Worm (Caenorhabditis elegans): Measurements from ENCODE around the gene rom-3.
A peak's percentile ranks its signal among the peaks of the same experiment; 100 is the strongest.

Gene rom-3

ce11 chrIV:16988397-16988796, 18.1 kb upstream of the rom-3 start, which contains the start of gene nccd-1:
Gene nccd-1 (plus strand): TSS chrIV:16988697.
- TF ChIP-seq sdz-12 (GFP tag; optimal IDR thresholded peaks at IDR 0.05) (no peak), lin-38 (GFP tag; IDR thresholded peaks at IDR 0.05) (no peak), lin-13 (GFP tag; optimal IDR thresholded peaks at IDR 0.05) (no peak), madf-5 (GFP tag; IDR thresholded peaks at IDR 0.05) (no peak), pha-4 (GFP tag; IDR thresholded peaks at IDR 0.05) (no peak), pha-4 (tag; optimal IDR thresholded peaks at IDR 0.05) (no peak), ztf-11 (tag; optimal IDR thresholded peaks at IDR 0.05) (no peak), dmd-9 (GFP tag; IDR thresholded peaks at IDR 0.05) (no peak), F44E2.7 (GFP tag; IDR thresholded peaks at IDR 0.05) (no peak), pqm-1 (tag; optimal IDR thresholded peaks at IDR 0.05) (no peak), php-3 (GFP tag; IDR thresholded peaks at IDR 0.05) (no peak), ama-1 (optimal IDR thresholded peaks at IDR 0.05) (no peak), nhr-41 (GFP tag; IDR thresholded peaks at IDR 0.05) (no peak), lin-39 (tag; optimal IDR thresholded peaks at IDR 0.05) (no peak), lin-29 (GFP tag; IDR thresholded peaks at IDR 0.05) (no peak), dmd-6 (GFP tag; IDR thresholded peaks at IDR 0.05) (no peak)

- no peak for TF ChIP-seq ZK337.2 (GFP tag; IDR thresholded peaks at IDR 0.05)
- no peak for TF ChIP-seq snpc-4 (tag; optimal IDR thresholded peaks at IDR 0.05)
- TF ChIP-seq egl-43 (GFP tag; IDR thresholded peaks at IDR 0.05): 0 out of 2 replicates have a peak, but pooled peaks have one; percentile 48
- TF ChIP-seq fos-1 (tag; optimal IDR thresholded peaks at IDR 0.05): no peak
- no peak for TF ChIP-seq zip-11 (GFP tag; IDR thresholded peaks at IDR 0.05)
- no peak for TF ChIP-seq tag-97 (GFP tag; IDR thresholded peaks at IDR 0.05)
- TF ChIP-seq ces-1 (GFP tag; optimal IDR thresholded peaks at IDR 0.05): no peak
- TF ChIP-seq spr-1 (tag; optimal IDR thresholded peaks at IDR 0.05): no peak
- TF ChIP-seq jun-1 (tag; optimal IDR thresholded peaks at IDR 0.05): no peak
- no peak for TF ChIP-seq cey-2 (tag; optimal IDR thresholded peaks at IDR 0.05; ENCODE audit: borderline replicate concordance, insufficient read depth)
- no peak for TF ChIP-seq nhr-102 (tag; optimal IDR thresholded peaks at IDR 0.05)
- no peak for TF ChIP-seq mxl-2 (GFP tag; conservative IDR thresholded peaks at IDR 0.05)
- TF ChIP-seq ztf-11 (tag; optimal IDR thresholded peaks at IDR 0.05): no peak
- TF ChIP-seq set-16 (GFP tag; IDR thresholded peaks at IDR 0.05): peak; percentile 93
- TF ChIP-seq attf-4 (tag; optimal IDR thresholded peaks at IDR 0.05): no peak
- TF ChIP-seq ceh-62 (tag; optimal IDR thresholded peaks at IDR 0.05): no peak
- TF ChIP-seq dve-1 (tag; optimal IDR thresholded peaks at IDR 0.05; ENCODE audit: insufficient read depth): no peak
- TF ChIP-seq D1046.2 (GFP tag; IDR thresholded peaks at IDR 0.05): no peak
- TF ChIP-seq ZK546.5 (tag; optimal IDR thresholded peaks at IDR 0.05): no peak
- no peak for TF ChIP-seq aha-1 (tag)
- TF ChIP-seq tra-1 (GFP tag; IDR thresholded peaks at IDR 0.05): no peak
- TF ChIP-seq ceh-28 (tag; optimal IDR thresholded peaks at IDR 0.05): peak; percentile 72
- no peak for TF ChIP-seq Y105C5A.15 (GFP tag; IDR thresholded peaks at IDR 0.05)
Measured at ce11 chrIV:16962445-16962844, 7.8 kb downstream of the rom-3 start.

- TF ChIP-seq nhr-237 (tag; optimal IDR thresholded peaks at IDR 0.05): no peak
- TF ChIP-seq set-16 (GFP tag; IDR thresholded peaks at IDR 0.05): peak; percentile 52
- peak; percentile 82 for TF ChIP-seq aha-1 (tag)
Measured at ce11 chrIV:16952389-16952788, 17.9 kb downstream of the rom-3 start.

DNA sequence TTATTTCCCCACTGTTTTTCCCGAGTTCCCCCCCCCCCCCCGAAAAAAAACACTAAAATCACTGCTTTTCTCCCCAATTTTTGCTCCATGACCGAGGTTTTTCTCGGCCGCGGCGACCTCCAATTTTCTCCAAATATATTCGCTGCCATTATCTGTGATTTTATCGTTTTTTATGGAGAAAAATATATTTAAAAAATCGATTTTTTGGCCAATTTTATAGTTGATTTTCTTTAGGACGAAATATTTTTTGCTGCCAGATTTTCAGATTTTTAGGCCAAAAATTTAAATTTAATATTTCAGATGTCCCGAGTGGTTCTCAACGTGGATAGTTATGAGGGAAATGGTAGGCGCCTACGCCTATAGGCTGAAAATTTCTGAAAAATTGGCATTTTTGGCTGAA, 20.5 kb downstream of the rom-3 start, which contains the start of gene rad-54.B:
Gene rad-54.B (plus strand): TSS at position 301 of the 400 bp plus-strand sequence.
- TF ChIP-seq tag-97 (GFP tag; IDR thresholded peaks at IDR 0.05) (no peak), ama-1 (optimal IDR thresholded peaks at IDR 0.05) (peak; percentile 16), skn-1 (tag; optimal IDR thresholded peaks at IDR 0.05) (no peak)
